Fruit fly (Drosophila melanogaster) whole organism, embryonic: ENCODE results near the gene saturn.
A peak's percentile ranks its signal among the peaks of the same experiment; 100 is the strongest.

Experiments
- Aef1 ChIP-seq: fragments of 200-800 bp; sonication (Bioruptor generic); IDR thresholded peaks from 3 replicates; pipeline ENCODE4 v1.3.6; 2022; ENCODE audit warnings: missing biosample characterization, missing genetic modification characterization
- Bgb ChIP-seq: fragments of 200-800 bp; sonication (Bioruptor generic); IDR thresholded peaks from 2 replicates; pipeline ENCODE4 v1.3.6; 2022; ENCODE audit warnings: missing biosample characterization, missing genetic modification characterization; ENCODE audit not compliant: partially characterized antibody
- CG10654 ChIP-seq: fragments of 200-800 bp; sonication (Bioruptor generic); optimal IDR thresholded peaks from 2 replicates; lab custom pipeline; 2016; ENCODE audit warnings: missing biosample characterization, missing genetic modification characterization
- CG11093 ChIP-seq: fragments of 200-800 bp; sonication (Bioruptor generic); IDR thresholded peaks from 3 replicates; pipeline ENCODE4 v1.3.6; 2022; ENCODE audit warnings: missing biosample characterization, missing genetic modification characterization
- CG14441 ChIP-seq: fragments of 200-800 bp; sonication (Bioruptor generic); IDR thresholded peaks from 2 replicates; pipeline ENCODE4 v1.3.6; 2022; ENCODE audit warnings: missing biosample characterization, missing genetic modification characterization
- CG17802 ChIP-seq: fragments of 200-800 bp; sonication (Bioruptor generic); optimal IDR thresholded peaks from 2 replicates; lab custom pipeline; 2018; ENCODE audit warnings: missing biosample characterization, mild to moderate bottlenecking, missing genetic modification characterization, moderate library complexity
- CG18619 ChIP-seq: fragments of 200-800 bp; sonication (Bioruptor generic); optimal IDR thresholded peaks from 3 replicates; lab custom pipeline; 2017; ENCODE audit warnings: missing biosample characterization, mild to moderate bottlenecking, missing genetic modification characterization
- CG33213 ChIP-seq: fragments of 200-800 bp; sonication (Bioruptor generic); optimal IDR thresholded peaks from 3 replicates; lab custom pipeline; 2016; ENCODE audit warnings: missing biosample characterization, missing genetic modification characterization
- CG3838 ChIP-seq: fragments of 200-800 bp; sonication (Bioruptor generic); optimal IDR thresholded peaks from 3 replicates; lab custom pipeline; 2016; ENCODE audit warnings: missing biosample characterization, missing genetic modification characterization
- CG6654 ChIP-seq: fragments of 200-800 bp; sonication (Bioruptor generic); optimal IDR thresholded peaks from 2 replicates; lab custom pipeline; 2017; ENCODE audit warnings: missing biosample characterization, mild to moderate bottlenecking, missing genetic modification characterization
- CG6854 ChIP-seq: fragments of 200-800 bp; sonication (Bioruptor generic); optimal IDR thresholded peaks from 3 replicates; lab custom pipeline; 2017; ENCODE audit warnings: missing biosample characterization, mild to moderate bottlenecking, missing genetic modification characterization
- CG8281 ChIP-seq: fragments of 200-800 bp; sonication (Bioruptor generic); optimal IDR thresholded peaks from 2 replicates; lab custom pipeline; 2018; ENCODE audit warnings: missing biosample characterization, mild to moderate bottlenecking, missing genetic modification characterization, moderate library complexity
- Chrac-16 ChIP-seq: fragments of 200-800 bp; sonication (Bioruptor generic); optimal IDR thresholded peaks from 3 replicates; lab custom pipeline; 2016; ENCODE audit warnings: missing biosample characterization, missing genetic modification characterization
- Dad ChIP-seq: fragments of 200-800 bp; sonication (Bioruptor generic); optimal IDR thresholded peaks from 3 replicates; lab custom pipeline; 2016; ENCODE audit warnings: missing biosample characterization, missing genetic modification characterization
- Dbx ChIP-seq: fragments of 200-800 bp; sonication (Bioruptor generic); IDR thresholded peaks from 3 replicates; pipeline ENCODE4 v1.3.6; 2022; ENCODE audit warnings: missing biosample characterization, missing genetic modification characterization
- E2f2 ChIP-seq: fragments of 200-800 bp; sonication (Bioruptor generic); IDR thresholded peaks from 2 replicates; pipeline ENCODE4 v1.3.6; 2022; ENCODE audit warnings: missing biosample characterization, missing genetic modification characterization
- Ets97D ChIP-seq: fragments of 200-800 bp; sonication (Bioruptor generic); optimal IDR thresholded peaks from 3 replicates; lab custom pipeline; 2016; ENCODE audit warnings: missing biosample characterization, missing genetic modification characterization
- Fer2 ChIP-seq: fragments of 200-800 bp; sonication (Bioruptor generic); optimal IDR thresholded peaks from 2 replicates; lab custom pipeline; 2018; ENCODE audit warnings: missing biosample characterization, mild to moderate bottlenecking, missing genetic modification characterization, moderate library complexity
- Hand ChIP-seq: fragments of 200-800 bp; sonication (Bioruptor generic); optimal IDR thresholded peaks from 2 replicates; lab custom pipeline; 2017; ENCODE audit warnings: mild to moderate bottlenecking, missing biosample characterization, missing genetic modification reagents, missing genetic modification characterization
- Jarid2 ChIP-seq: fragments of 200-800 bp; sonication (Bioruptor generic); optimal IDR thresholded peaks from 3 replicates; lab custom pipeline; 2017; ENCODE audit warnings: mild to moderate bottlenecking, missing biosample characterization, missing genetic modification reagents, missing genetic modification characterization
- MTF-1 ChIP-seq: fragments of 200-800 bp; sonication (Bioruptor generic); optimal IDR thresholded peaks from 2 replicates; lab custom pipeline; 2018; ENCODE audit warnings: missing biosample characterization, mild to moderate bottlenecking, missing genetic modification characterization, borderline replicate concordance
- Med ChIP-seq: fragments of 200-800 bp; sonication (Bioruptor generic); peaks from one replicate; lab custom pipeline; 2016; ENCODE audit warnings: missing biosample characterization, missing genetic modification characterization, mild to moderate bottlenecking, inconsistent platforms, moderate library complexity
- Nf-YB ChIP-seq: fragments of 200-800 bp; sonication (Bioruptor generic); optimal IDR thresholded peaks from 3 replicates; lab custom pipeline; 2019; ENCODE audit warnings: missing biosample characterization, mild to moderate bottlenecking, missing genetic modification characterization, moderate library complexity
- Nf-YC ChIP-seq: fragments of 200-800 bp; optimal IDR thresholded peaks from 3 replicates; lab custom pipeline; 2019; ENCODE audit warnings: missing biosample characterization, mild to moderate bottlenecking, missing genetic modification characterization, moderate library complexity
- Opbp ChIP-seq: fragments of 200-800 bp; sonication (Bioruptor generic); IDR thresholded peaks from 3 replicates; pipeline ENCODE4 v1.3.6; 2022; ENCODE audit warnings: missing biosample characterization, missing genetic modification characterization; ENCODE audit not compliant: partially characterized antibody
- Ptx1 ChIP-seq: fragments of 200-800 bp; sonication (Bioruptor generic); IDR thresholded peaks from 2 replicates; pipeline ENCODE4 v1.3.6; 2022; ENCODE audit warnings: missing biosample characterization, missing genetic modification characterization
- Rfx ChIP-seq: fragments of 200-800 bp; sonication (Bioruptor generic); IDR thresholded peaks from 2 replicates; pipeline ENCODE4 v1.3.6; 2022; ENCODE audit warnings: missing biosample characterization, missing genetic modification characterization
- TFAM ChIP-seq: fragments of 200-800 bp; sonication (Bioruptor generic); optimal IDR thresholded peaks from 2 replicates; lab custom pipeline; 2017; ENCODE audit warnings: missing biosample characterization, missing genetic modification characterization, inconsistent platforms
- Trl ChIP-seq, 3 experiments: fragments of >200 bp in 2 of 3; fragments of 200-800 bp in 1 of 3; sonication (Bioruptor generic) in 1 of 3; optimal IDR thresholded peaks; 2 replicates in 1 of 3; 3 replicates in 2 of 3; lab custom pipeline; 2016 to 2017; ENCODE audit warnings: missing biosample characterization in 1 of 3, missing genetic modification characterization in 1 of 3
- amos ChIP-seq: fragments of 200-800 bp; sonication (Bioruptor generic); IDR thresholded peaks from 2 replicates; pipeline ENCODE4 v1.3.6; 2022; ENCODE audit warnings: missing biosample characterization, missing genetic modification characterization; ENCODE audit not compliant: partially characterized antibody
- aop ChIP-seq: fragments of 200-800 bp; sonication (Bioruptor generic); IDR thresholded peaks from 2 replicates; pipeline ENCODE4 v1.3.6; 2022; ENCODE audit warnings: missing biosample characterization, missing genetic modification characterization
- bsh ChIP-seq, 2 experiments: fragments of 200-800 bp; sonication (Bioruptor generic); optimal IDR thresholded peaks; 2 replicates each; lab custom pipeline; 2017 to 2018; ENCODE audit warnings: mild to moderate bottlenecking in 2 of 2, missing biosample characterization in 2 of 2, missing genetic modification characterization in 2 of 2, moderate library complexity in 1 of 2
- cas ChIP-seq: fragments of 200-800 bp; sonication (Bioruptor generic); IDR thresholded peaks from 2 replicates; pipeline ENCODE4 v1.3.6; 2022; ENCODE audit warnings: missing biosample characterization, missing genetic modification characterization
- chn ChIP-seq: fragments of 200-800 bp; sonication (Bioruptor generic); optimal IDR thresholded peaks from 2 replicates; lab custom pipeline; 2016; ENCODE audit warnings: missing biosample characterization, missing genetic modification characterization
- corto ChIP-seq: fragments of 200-800 bp; sonication (Bioruptor generic); optimal IDR thresholded peaks from 2 replicates; lab custom pipeline; 2016; ENCODE audit warnings: missing biosample characterization, mild to moderate bottlenecking, missing genetic modification characterization, moderate library complexity
- esg ChIP-seq: fragments of 200-800 bp; sonication (Bioruptor generic); conservative IDR thresholded peaks from 2 replicates; pipeline ENCODE4 v1.3.6; 2022; ENCODE audit warnings: missing biosample characterization, missing genetic modification characterization
- gfzf ChIP-seq: fragments of 200-800 bp; sonication (Bioruptor generic); optimal IDR thresholded peaks from 2 replicates; lab custom pipeline; 2016; ENCODE audit warnings: missing biosample characterization, mild to moderate bottlenecking, missing genetic modification characterization, moderate library complexity
- grn ChIP-seq: fragments of 200-800 bp; sonication (Bioruptor generic); optimal IDR thresholded peaks from 3 replicates; lab custom pipeline; 2017; ENCODE audit warnings: missing biosample characterization, missing genetic modification characterization
- ham ChIP-seq: fragments of 200-800 bp; sonication (Bioruptor generic); IDR thresholded peaks from 2 replicates; pipeline ENCODE4 v1.3.6; 2022; ENCODE audit warnings: missing biosample characterization, missing genetic modification characterization
- ind ChIP-seq: fragments of 200-800 bp; sonication (Bioruptor generic); optimal IDR thresholded peaks from 3 replicates; lab custom pipeline; 2016; ENCODE audit warnings: missing biosample characterization, missing genetic modification characterization
- phol ChIP-seq: fragments of 200-800 bp; sonication (Bioruptor generic); optimal IDR thresholded peaks from 3 replicates; lab custom pipeline; 2018; ENCODE audit warnings: missing biosample characterization, mild to moderate bottlenecking, missing genetic modification characterization, moderate library complexity
- row ChIP-seq: fragments of 200-800 bp; sonication (Bioruptor generic); IDR thresholded peaks from 3 replicates; pipeline ENCODE4 v1.3.6; 2022; ENCODE audit warnings: missing biosample characterization, missing genetic modification characterization
- schlank ChIP-seq: fragments of 200-800 bp; sonication (Bioruptor generic); optimal IDR thresholded peaks from 2 replicates; lab custom pipeline; 2018; ENCODE audit warnings: missing biosample characterization, mild to moderate bottlenecking, missing genetic modification characterization
- sd ChIP-seq: fragments of 200-800 bp; sonication (Bioruptor generic); optimal IDR thresholded peaks from 3 replicates; lab custom pipeline; 2018; ENCODE audit warnings: missing biosample characterization, mild to moderate bottlenecking, missing genetic modification characterization, moderate library complexity
- slbo ChIP-seq: fragments of 200-800 bp; sonication (Bioruptor generic); IDR thresholded peaks from 2 replicates; pipeline ENCODE4 v1.3.6; 2022; ENCODE audit warnings: missing biosample characterization, missing genetic modification characterization
- sob ChIP-seq: fragments of 200-800 bp; sonication (Bioruptor generic); IDR thresholded peaks from 2 replicates; pipeline ENCODE4 v1.3.6; 2022; ENCODE audit warnings: missing biosample characterization, missing genetic modification characterization
- tna ChIP-seq: fragments of 200-800 bp; sonication (Bioruptor generic); IDR thresholded peaks from 2 replicates; pipeline ENCODE4 v1.3.6; 2022; ENCODE audit warnings: missing biosample characterization, missing genetic modification characterization; ENCODE audit not compliant: partially characterized antibody
- twi ChIP-seq: fragments of 200-800 bp; optimal IDR thresholded peaks from 2 replicates; lab custom pipeline; 2019; ENCODE audit warnings: missing biosample characterization, mild to moderate bottlenecking, missing genetic modification characterization, moderate library complexity

saturn gene

DNA sequence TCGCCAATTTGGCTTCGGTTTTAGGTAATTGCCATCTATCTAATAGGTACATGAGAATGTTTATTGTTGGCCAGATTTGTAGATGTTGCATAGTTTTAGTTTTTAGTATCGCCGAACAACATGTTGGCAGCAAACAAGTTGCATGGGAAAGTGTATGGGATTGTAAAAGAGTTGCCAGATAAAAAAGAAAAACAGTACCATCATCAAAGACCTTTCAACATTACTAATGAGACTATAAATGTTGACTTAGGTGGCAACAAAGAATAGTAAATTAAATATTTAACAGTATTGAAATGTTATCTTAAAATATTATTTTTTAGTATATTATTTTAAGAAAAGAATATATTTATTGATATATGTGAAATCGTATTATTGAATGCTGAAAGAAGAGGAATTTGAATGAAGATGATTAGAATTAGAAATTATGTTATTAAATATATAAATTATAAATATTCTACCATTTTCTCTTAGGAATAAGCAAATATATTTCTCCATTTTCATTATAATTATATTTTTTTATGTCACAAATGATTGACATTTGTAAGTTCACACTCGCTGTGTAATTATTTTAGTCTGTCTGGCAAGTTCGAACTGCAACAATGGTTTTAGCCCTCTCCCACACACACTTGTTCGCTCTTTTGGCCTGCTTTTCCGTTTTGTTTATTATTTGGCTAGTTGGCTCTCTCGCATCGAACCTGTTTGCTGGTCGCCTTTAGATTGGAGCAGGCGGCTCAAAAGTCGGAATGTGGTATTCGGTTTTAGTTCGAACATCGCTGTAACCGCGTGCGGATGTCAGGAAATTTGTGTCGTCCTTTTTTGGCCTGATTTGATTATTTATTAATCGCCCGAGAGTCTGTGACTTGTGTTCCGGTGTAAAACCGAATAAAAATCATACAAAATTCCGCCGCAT lies 1.8 kb downstream of the saturn start (continued):
- TF ChIP-seq row (GFP tag; lab: Robert Waterston, UW) (peak; percentile 76), amos (GFP tag; lab: Robert Waterston, UW) (no peak), ind (peak; percentile 51), Opbp (GFP tag; lab: Robert Waterston, UW) (no peak), phol (tag; lab: Kevin White, UChicago) (peak; percentile 53), Med (GFP tag; lab: Kevin White, UChicago) (no peak), aop (GFP tag; lab: Robert Waterston, UW) (no peak), corto (GFP tag; lab: Kevin White, UChicago) (no peak), Hand (GFP tag; lab: Kevin White, UChicago) (no peak), E2f2 (GFP tag; lab: Robert Waterston, UW) (0 out of 2 replicates have a peak, but pooled peaks have one; percentile 24), Dbx (GFP tag; lab: Robert Waterston, UW) (no peak), Jarid2 (peak; percentile 93), CG14441 (0 out of 2 replicates have a peak, but pooled peaks have one; percentile 22), MTF-1 (GFP tag; lab: Kevin White, UChicago) (peak; percentile 42), CG17802 (tag; lab: Kevin White, UChicago) (no peak), Ets97D (GFP tag; lab: Kevin White, UChicago) (no peak), slbo (GFP tag; lab: Robert Waterston, UW) (no peak; the same call in 1 of the 2 replicates), cas (GFP tag; lab: Robert Waterston, UW) (no peak), Bgb (GFP tag; lab: Robert Waterston, UW) (peak; percentile 58; the same call in 1 of the 2 replicates), bsh (GFP tag; optimal IDR thresholded peaks at IDR 0.05; lab: Kevin White, UChicago) (no peak), CG6654 (GFP tag; lab: Kevin White, UChicago) (no peak), sd (tag; lab: Kevin White, UChicago) (peak; percentile 94), CG18619 (GFP tag; lab: Kevin White, UChicago) (peak; percentile 19), CG33213 (no peak), Trl (optimal IDR thresholded peaks at IDR 0.05; lab: Kevin White, UChicago) (peak; percentile 55 to 69), Trl (GFP tag; optimal IDR thresholded peaks at IDR 0.05; lab: Kevin White, UChicago) (no peak), CG8281 (tag; lab: Kevin White, UChicago) (no peak), ham (GFP tag; lab: Robert Waterston, UW) (no peak), Fer2 (tag; lab: Kevin White, UChicago) (no peak)

- peak; percentile 80 for TF ChIP-seq grn
- no peak for TF ChIP-seq Rfx (GFP tag; lab: Robert Waterston, UW)
- no peak for TF ChIP-seq esg (GFP tag; lab: Robert Waterston, UW)
- TF ChIP-seq chn (GFP tag; lab: Kevin White, UChicago), result no peak
- no peak for TF ChIP-seq Aef1 (GFP tag; lab: Robert Waterston, UW)
- no peak for TF ChIP-seq Ptx1 (GFP tag; lab: Robert Waterston, UW)
- TF ChIP-seq Nf-YB (GFP tag; lab: Kevin White, UChicago), result peak; percentile 40
- TF ChIP-seq schlank (tag; lab: Kevin White, UChicago), result no peak
- TF ChIP-seq gfzf (GFP tag; lab: Kevin White, UChicago), result no peak
- no peak for TF ChIP-seq CG6854
- TF ChIP-seq twi (tag; lab: Kevin White, UChicago), result no peak
- no peak for TF ChIP-seq CG11093
- no peak for TF ChIP-seq Chrac-16
- TF ChIP-seq Nf-YC (tag; lab: Kevin White, UChicago), result peak; percentile 42
- no peak for TF ChIP-seq CG3838 (GFP tag; lab: Kevin White, UChicago)
- no peak for TF ChIP-seq Dad (GFP tag; lab: Kevin White, UChicago)
- no peak for TF ChIP-seq TFAM
- no peak for TF ChIP-seq ham (GFP tag; lab: Robert Waterston, UW)
- TF ChIP-seq tna (GFP tag; lab: Robert Waterston, UW), result no peak
- no peak for TF ChIP-seq CG10654 (GFP tag; lab: Kevin White, UChicago)
- no peak for TF ChIP-seq sob (GFP tag; lab: Robert Waterston, UW)
Observed at dm6 chr3L:14207361-14207760, 4.2 kb downstream of the saturn start.
